Fruit fly (Drosophila melanogaster) whole organism, embryonic: ENCODE measurements around the gene CG2841.

Source experiments
- BEAF-32 ChIP-seq: fragments of 200-800 bp; sonication (Bioruptor generic); optimal IDR thresholded peaks from 3 replicates; lab custom pipeline; 2017; ENCODE audit warnings: missing biosample characterization, missing genetic modification characterization, mild to moderate bottlenecking, moderate library complexity, missing genetic modification reagents
- CG7271 ChIP-seq: fragments of 200-800 bp; sonication (Bioruptor generic); optimal IDR thresholded peaks from 2 replicates; lab custom pipeline; 2018; ENCODE audit warnings: missing biosample characterization, mild to moderate bottlenecking, missing genetic modification characterization, moderate library complexity
- CG7928 ChIP-seq: fragments of 200-800 bp; sonication (Bioruptor generic); optimal IDR thresholded peaks from 2 replicates; lab custom pipeline; 2017; ENCODE audit warnings: missing biosample characterization, mild to moderate bottlenecking, missing genetic modification characterization
- Dad ChIP-seq: fragments of 200-800 bp; sonication (Bioruptor generic); optimal IDR thresholded peaks from 3 replicates; lab custom pipeline; 2016; ENCODE audit warnings: missing biosample characterization, missing genetic modification characterization
- crc ChIP-seq: fragments of 200-800 bp; sonication (Bioruptor generic); optimal IDR thresholded peaks from 2 replicates; lab custom pipeline; 2016; ENCODE audit warnings: missing biosample characterization, missing genetic modification characterization
- emc ChIP-seq: fragments of 200-800 bp; sonication (Bioruptor generic); optimal IDR thresholded peaks from 2 replicates; lab custom pipeline; 2016; ENCODE audit warnings: missing biosample characterization, missing genetic modification characterization
- salm ChIP-seq: fragments of 200-800 bp; sonication (Bioruptor generic); optimal IDR thresholded peaks from 2 replicates; lab custom pipeline; 2018; ENCODE audit warnings: missing biosample characterization, mild to moderate bottlenecking, missing genetic modification characterization

dm6 chrX:2326828-2327227 lies 39.3 kb downstream of the CG2841 start, which contains the start of gene CG2854:
- TF ChIP-seq CG7271 (no peak), CG7928 (GFP tag; lab: Kevin White, UChicago) (no peak), crc (GFP tag; lab: Kevin White, UChicago) (no peak), emc (no peak), Dad (GFP tag; lab: Kevin White, UChicago) (no peak), BEAF-32 (GFP tag; lab: Kevin White, UChicago) (no peak), salm (tag; lab: Kevin White, UChicago) (no peak)
